Fruit fly (Drosophila melanogaster) whole organism, embryonic: ENCODE data around the gene CG32537.

ENCODE experiments used
- CG12071 ChIP-seq: fragments of 200-800 bp; sonication (Bioruptor generic); optimal IDR thresholded peaks from 3 replicates; lab custom pipeline; 2018; ENCODE audit warnings: missing biosample characterization, mild to moderate bottlenecking, missing genetic modification characterization
- CG1647 ChIP-seq: fragments of 200-800 bp; sonication (Bioruptor generic); optimal IDR thresholded peaks from 3 replicates; lab custom pipeline; 2016; ENCODE audit warnings: missing biosample characterization, missing genetic modification characterization
- NC2β ChIP-seq: fragments of 200-800 bp; sonication (Bioruptor generic); optimal IDR thresholded peaks from 2 replicates; lab custom pipeline; 2016; ENCODE audit warnings: missing biosample characterization, missing genetic modification characterization
- cad ChIP-seq: fragments of >200 bp; optimal IDR thresholded peaks from 2 replicates; lab custom pipeline; 2017; ENCODE audit warnings: missing biosample characterization, missing genetic modification characterization
- psq ChIP-seq: fragments of 200-800 bp; sonication (Bioruptor generic); optimal IDR thresholded peaks from 2 replicates; lab custom pipeline; 2017; ENCODE audit warnings: missing biosample characterization, missing genetic modification characterization

DNA sequence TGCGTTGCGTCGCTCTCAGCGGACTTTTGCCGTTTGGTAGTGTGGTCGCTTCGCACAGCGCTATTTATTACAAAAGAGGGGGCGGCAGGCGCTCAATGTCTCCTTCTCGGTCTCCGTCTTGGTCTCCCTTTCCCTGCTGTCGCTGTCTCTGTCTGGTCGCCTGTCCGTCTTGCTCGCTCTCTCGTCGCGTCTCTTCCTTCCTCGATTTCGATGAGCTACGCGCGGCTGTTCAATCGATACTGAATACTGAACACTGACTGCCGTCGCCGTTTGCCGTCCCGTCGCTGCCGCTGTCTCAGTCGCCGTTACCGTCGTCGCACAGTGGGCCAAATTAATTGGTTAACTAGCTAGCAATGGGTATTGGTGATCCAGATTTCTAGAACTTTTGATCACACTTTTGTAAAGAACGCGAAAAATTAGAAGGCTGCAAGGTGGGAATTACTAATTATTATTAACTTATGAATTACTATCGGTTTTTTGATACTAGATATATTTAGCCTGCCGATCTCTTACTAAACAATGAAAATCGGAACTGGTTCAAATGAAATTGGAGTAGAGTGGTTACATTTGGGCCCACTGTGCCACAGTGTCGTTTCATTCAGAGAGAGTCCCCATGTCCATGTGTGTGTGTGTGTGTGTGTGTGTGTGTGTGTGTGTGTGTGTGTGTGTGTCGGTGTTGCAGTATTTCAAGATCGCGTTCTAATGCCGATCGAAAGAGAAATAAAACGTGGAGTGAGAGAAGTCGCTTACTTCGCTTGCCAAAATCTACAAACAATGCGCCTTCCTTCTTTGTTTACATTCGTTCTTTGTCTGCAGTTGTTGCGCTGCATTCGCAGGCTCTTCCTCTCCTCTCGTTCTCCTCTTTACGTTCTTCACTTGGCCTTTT is 21.8 kb upstream of the CG32537 start, which contains the start of gene CG8034:
- TF ChIP-seq cad (GFP tag; lab: Kevin White, UChicago) = no peak
- TF ChIP-seq CG12071 (GFP tag; lab: Kevin White, UChicago) = peak; percentile 93
- peak; percentile 77 for TF ChIP-seq psq (GFP tag; lab: Kevin White, UChicago)
- TF ChIP-seq NC2β (GFP tag; lab: Kevin White, UChicago) = peak; percentile 93
- TF ChIP-seq CG1647 (GFP tag; lab: Kevin White, UChicago) = peak; percentile 93
